Fruit fly (Drosophila melanogaster): ENCODE results near the gene CG15020.

DNA sequence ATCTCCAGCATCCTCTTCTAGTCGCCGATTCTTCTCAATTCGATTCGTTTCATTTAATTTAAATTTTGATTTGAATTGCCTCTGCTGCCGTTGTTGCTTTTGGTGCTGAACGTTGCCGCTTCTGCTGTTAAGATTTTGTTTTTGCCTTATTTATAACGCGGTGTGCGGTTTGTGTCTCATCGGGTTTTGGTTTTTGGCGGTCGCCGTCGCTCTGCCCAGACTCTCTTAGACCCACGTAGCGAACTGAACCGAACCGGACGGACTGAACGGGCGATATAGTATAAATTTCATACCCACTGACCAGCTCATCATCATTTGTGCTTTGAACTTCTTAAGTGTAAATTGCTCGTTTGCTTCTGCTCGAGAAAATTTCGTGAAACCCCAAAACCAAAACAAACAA is 24.8 kb downstream of the CG15020 start, which contains the start of gene CG12607:
- no peak for TF ChIP-seq CG7101 (tag; optimal IDR thresholded peaks at IDR 0.05)
- no peak for TF ChIP-seq Mnt (GFP tag; optimal IDR thresholded peaks at IDR 0.05)
- no peak for TF ChIP-seq ovo (GFP tag; optimal IDR thresholded peaks at IDR 0.05)
- TF ChIP-seq cic (GFP tag; optimal IDR thresholded peaks at IDR 0.05), result no peak
- TF ChIP-seq tj (GFP tag; optimal IDR thresholded peaks at IDR 0.05), result no peak
- TF ChIP-seq CG14711 (tag; optimal IDR thresholded peaks at IDR 0.05), result no peak
- no peak for TF ChIP-seq CG7045 (GFP tag; optimal IDR thresholded peaks at IDR 0.05)
- no peak for TF ChIP-seq kay (GFP tag; ENCODE audit: borderline replicate concordance)
- TF ChIP-seq toe (GFP tag; optimal IDR thresholded peaks at IDR 0.05), result no peak
